Fruit fly (Drosophila melanogaster) whole organism, prepupa: ENCODE data around the gene Fancd2.

Experiments used
- CG11294 ChIP-seq: fragments of 200-800 bp; sonication (Bioruptor generic); IDR thresholded peaks from 2 replicates; pipeline ENCODE4 v1.3.6; 2022; ENCODE audit warnings: missing biosample characterization, missing genetic modification characterization
- CG15336 ChIP-seq: fragments of 200-800 bp; sonication (Bioruptor generic); IDR thresholded peaks from 2 replicates; pipeline ENCODE4 v1.3.6; 2022; ENCODE audit warnings: missing biosample characterization, missing genetic modification characterization
- CG16779 ChIP-seq: fragments of 200-800 bp; sonication (Bioruptor generic); optimal IDR thresholded peaks from 3 replicates; lab custom pipeline; 2017; ENCODE audit warnings: missing biosample characterization, mild to moderate bottlenecking, missing genetic modification characterization
- CG32006 ChIP-seq: fragments of 200-800 bp; sonication (Bioruptor generic); optimal IDR thresholded peaks from 3 replicates; lab custom pipeline; 2017; ENCODE audit warnings: missing biosample characterization, mild to moderate bottlenecking, missing genetic modification characterization
- CG34406 ChIP-seq: fragments of 200-800 bp; sonication (Bioruptor generic); optimal IDR thresholded peaks from 3 replicates; lab custom pipeline; 2016; ENCODE audit warnings: missing biosample characterization, missing genetic modification characterization
- CG8119 ChIP-seq: fragments of 200-800 bp; sonication (Bioruptor generic); IDR thresholded peaks from 3 replicates; pipeline ENCODE4 v1.3.6; 2022; ENCODE audit warnings: missing biosample characterization, missing genetic modification characterization
- Eip93F ChIP-seq: fragments of 200-800 bp; sonication (Bioruptor generic); optimal IDR thresholded peaks from 2 replicates; lab custom pipeline; 2016; ENCODE audit warnings: missing biosample characterization, mild to moderate bottlenecking, missing genetic modification characterization
- Ets21C ChIP-seq: fragments of 200-800 bp; sonication (Bioruptor generic); optimal IDR thresholded peaks from 3 replicates; lab custom pipeline; 2016; ENCODE audit warnings: missing biosample characterization, missing genetic modification characterization
- Sox102F ChIP-seq: fragments of 200-800 bp; sonication (Bioruptor generic); optimal IDR thresholded peaks from 2 replicates; lab custom pipeline; 2016; ENCODE audit warnings: missing biosample characterization, mild to moderate bottlenecking, missing genetic modification characterization
- Sox15 ChIP-seq: fragments of 200-800 bp; sonication (Bioruptor generic); optimal IDR thresholded peaks from 3 replicates; lab custom pipeline; 2016; ENCODE audit warnings: missing biosample characterization, missing genetic modification characterization
- lz ChIP-seq: fragments of 200-800 bp; sonication (Bioruptor generic); optimal IDR thresholded peaks from 3 replicates; lab custom pipeline; 2016; ENCODE audit warnings: missing biosample characterization, missing genetic modification characterization
- net ChIP-seq: fragments of 200-800 bp; sonication (Bioruptor generic); optimal IDR thresholded peaks from 3 replicates; lab custom pipeline; 2016; ENCODE audit warnings: missing biosample characterization, missing genetic modification characterization
- ss ChIP-seq, 2 experiments: fragments of 200-800 bp; sonication (Bioruptor generic); optimal IDR thresholded peaks; 2 replicates in 1 of 2; 3 replicates in 1 of 2; lab custom pipeline; 2017 to 2018; ENCODE audit warnings: mild to moderate bottlenecking in 2 of 2, missing biosample characterization in 2 of 2, missing genetic modification characterization in 2 of 2, moderate library complexity in 1 of 2

DNA sequence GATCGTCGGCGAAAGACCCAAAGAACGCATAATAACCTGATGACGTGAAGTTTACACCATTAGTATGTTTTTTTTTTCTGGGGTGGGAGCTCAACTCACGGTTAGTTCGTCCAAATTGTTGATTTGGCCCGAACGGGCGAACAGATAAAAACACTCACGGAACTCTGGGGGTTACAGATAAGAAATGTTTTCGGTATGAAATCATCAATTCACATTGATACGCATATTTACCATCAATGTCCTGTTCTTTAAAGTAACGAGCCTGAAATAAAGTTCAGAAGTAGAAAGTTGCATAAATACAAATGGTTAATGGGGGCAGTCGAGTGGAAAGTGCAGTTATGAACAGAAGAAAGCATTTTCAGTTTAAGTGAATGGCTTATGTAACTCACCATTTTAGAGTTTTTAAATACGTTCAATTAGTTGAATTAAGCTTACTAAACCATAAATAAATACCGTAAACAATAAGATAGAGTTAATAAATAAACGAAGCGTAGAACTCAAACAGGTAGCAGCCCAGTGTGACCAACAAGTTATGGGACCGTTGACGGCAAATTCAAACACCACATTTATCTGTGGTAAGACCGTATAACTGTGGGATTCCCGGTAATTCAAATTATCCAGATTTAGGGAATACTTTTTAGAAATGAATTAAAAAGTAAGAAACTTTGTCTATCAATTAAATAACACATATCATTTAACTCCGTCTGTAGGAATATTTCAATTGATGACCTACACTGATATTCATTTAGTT lies 7.9 kb upstream of the Fancd2 start, which contains the start of gene CG17272:
- TF ChIP-seq CG16779 (tag; lab: Kevin White, UChicago) = no peak
- no peak for TF ChIP-seq CG34406
- no peak for TF ChIP-seq Ets21C (GFP tag; lab: Kevin White, UChicago)
- TF ChIP-seq lz = no peak
- no peak for TF ChIP-seq CG15336
- no peak for TF ChIP-seq CG11294 (GFP tag; lab: Robert Waterston, UW)
- no peak for TF ChIP-seq Sox102F (GFP tag; lab: Kevin White, UChicago)
- TF ChIP-seq ss (GFP tag; optimal IDR thresholded peaks at IDR 0.05; lab: Kevin White, UChicago) = no peak
- TF ChIP-seq Eip93F = no peak
- TF ChIP-seq Sox15 = no peak
- TF ChIP-seq CG32006 = no peak
- TF ChIP-seq CG8119 (GFP tag; lab: Robert Waterston, UW) = no peak
- no peak for TF ChIP-seq net (GFP tag; lab: Kevin White, UChicago)
